Fruit fly (Drosophila melanogaster): Measurements from ENCODE around the gene dl.

Gene dl

dm6 chr2L:17484174-17484573 lies 34.0 kb upstream of the dl start, which contains the start of the genes GCS2beta and CG5131 (continued):
- TF ChIP-seq CG18262 (tag; optimal IDR thresholded peaks at IDR 0.05) (peak; percentile 81), psq (GFP tag; optimal IDR thresholded peaks at IDR 0.05) (peak; percentile 50), CG10431 (GFP tag; optimal IDR thresholded peaks at IDR 0.05) (peak; percentile 60), stc (GFP tag; IDR thresholded peaks at IDR 0.05) (peak; percentile 85), CG7987 (GFP tag; optimal IDR thresholded peaks at IDR 0.05) (peak; percentile 84), disco-r (GFP tag; optimal IDR thresholded peaks at IDR 0.05) (peak; percentile 88), en (GFP tag; optimal IDR thresholded peaks at IDR 0.05) (peak; percentile 83), Pdp1 (GFP tag; optimal IDR thresholded peaks at IDR 0.05) (peak; percentile 97 to 98), CG5953 (GFP tag; IDR thresholded peaks at IDR 0.05) (peak; percentile 80), NFAT (GFP tag; IDR thresholded peaks at IDR 0.05) (peak; percentile 95), Hr78 (GFP tag; optimal IDR thresholded peaks at IDR 0.05) (peak in 1 of 2 experiments; percentile 21), wek (GFP tag; optimal IDR thresholded peaks at IDR 0.05) (peak; percentile 72), lbe (GFP tag; optimal IDR thresholded peaks at IDR 0.05) (no peak), scrt (GFP tag; optimal IDR thresholded peaks at IDR 0.05) (peak; percentile 74), dpn (GFP tag; optimal IDR thresholded peaks at IDR 0.05) (peak; percentile 97), fru (optimal IDR thresholded peaks at IDR 0.05) (no peak), CG11696 (GFP tag; IDR thresholded peaks at IDR 0.05) (peak; percentile 69), Gug (GFP tag; IDR thresholded peaks at IDR 0.05) (peak; percentile 97), hb (GFP tag; IDR thresholded peaks at IDR 0.05; ENCODE audit: partially characterized antibody) (peak; percentile 91), B-H1 (GFP tag; IDR thresholded peaks at IDR 0.05) (peak; percentile 86), CG3407 (GFP tag; optimal IDR thresholded peaks at IDR 0.05) (peak; percentile 78), CG16863 (GFP tag; optimal IDR thresholded peaks at IDR 0.05) (peak; percentile 95), jumu (GFP tag; optimal IDR thresholded peaks at IDR 0.05) (peak; percentile 98), Mrtf (GFP tag; IDR thresholded peaks at IDR 0.05) (peak; percentile 85), caup (GFP tag; optimal IDR thresholded peaks at IDR 0.05; ENCODE audit: severe bottlenecking) (peak; percentile 90), gro (GFP tag; optimal IDR thresholded peaks at IDR 0.05) (peak; percentile 97), pb (GFP tag; optimal IDR thresholded peaks at IDR 0.05) (peak; percentile 89), CG17568 (GFP tag; optimal IDR thresholded peaks at IDR 0.05) (no peak), CG17361 (GFP tag; IDR thresholded peaks at IDR 0.05) (peak; percentile 90), zfh1 (GFP tag; IDR thresholded peaks at IDR 0.05) (peak; percentile 96), CG13624 (GFP tag; optimal IDR thresholded peaks at IDR 0.05) (peak; percentile 96), CG2129 (GFP tag; IDR thresholded peaks at IDR 0.05; ENCODE audit: partially characterized antibody) (peak; percentile 84), CG7372 (GFP tag; IDR thresholded peaks at IDR 0.05) (peak; percentile 94), bowl (GFP tag; IDR thresholded peaks at IDR 0.05) (peak; percentile 71; the same call in 1 of the 2 replicates), CG9932 (GFP tag; IDR thresholded peaks at IDR 0.05) (peak; percentile 98), lmd (GFP tag; IDR thresholded peaks at IDR 0.05) (peak; percentile 95), NfI (GFP tag; optimal IDR thresholded peaks at IDR 0.05) (peak; percentile 95), CG9876 (GFP tag; optimal IDR thresholded peaks at IDR 0.05) (peak; percentile 96), CG3163 (GFP tag; optimal IDR thresholded peaks at IDR 0.05) (peak; percentile 84), abd-A (tag; optimal IDR thresholded peaks at IDR 0.05) (no peak), CG4707 (GFP tag; optimal IDR thresholded peaks at IDR 0.05) (peak; percentile 24), HHEX (GFP tag; optimal IDR thresholded peaks at IDR 0.05) (peak; percentile 87), CG12071 (GFP tag; optimal IDR thresholded peaks at IDR 0.05) (peak; percentile 82), ranshi (GFP tag; IDR thresholded peaks at IDR 0.05) (peak; percentile 94), CG32767 (GFP tag; IDR thresholded peaks at IDR 0.05) (peak; percentile 85), Med (GFP tag) (peak; percentile 100), Sin3A (optimal IDR thresholded peaks at IDR 0.05) (peak; percentile 98), cwo (GFP tag; optimal IDR thresholded peaks at IDR 0.05) (peak; percentile 83), Tbp (GFP tag; optimal IDR thresholded peaks at IDR 0.05) (no peak), Trl (optimal IDR thresholded peaks at IDR 0.05) (no peak), Trl (GFP tag; optimal IDR thresholded peaks at IDR 0.05) (peak; percentile 98), Atf3 (GFP tag; optimal IDR thresholded peaks at IDR 0.05) (peak; percentile 91)
